Worm (Caenorhabditis elegans): ENCODE measurements around the gene Y116A8B.4.
A peak's percentile ranks its signal among the peaks of the same experiment; 100 is the strongest.

The Y116A8B.4 gene

ce11 chrIV:17238951-17239350 is 15.4 kb downstream of the Y116A8B.4 start:
- no peak for TF ChIP-seq ceh-88 (GFP tag; IDR thresholded peaks at IDR 0.05)
- peak; percentile 90 for TF ChIP-seq fkh-10 (GFP tag; optimal IDR thresholded peaks at IDR 0.05)

ce11 chrIV:17245200-17245599 is 21.6 kb downstream of the Y116A8B.4 start, which contains the start of gene ZK550.2:
Gene ZK550.2 (plus strand): TSS chrIV:17245584.
- TF ChIP-seq nhr-20 (tag; optimal IDR thresholded peaks at IDR 0.05) (peak; percentile 37), ceh-90 (tag; optimal IDR thresholded peaks at IDR 0.05) (no peak), jun-1 (tag; optimal IDR thresholded peaks at IDR 0.05) (peak; percentile 62), lin-35 (GFP tag; optimal IDR thresholded peaks at IDR 0.05) (peak in 1 of 2 experiments; percentile 67), lin-14 (GFP tag; optimal IDR thresholded peaks at IDR 0.05) (no peak), hlh-17 (GFP tag; optimal IDR thresholded peaks at IDR 0.05; ENCODE audit: borderline replicate concordance) (no peak), swsn-7 (tag; optimal IDR thresholded peaks at IDR 0.05) (no peak), nhr-71 (tag; optimal IDR thresholded peaks at IDR 0.05) (no peak), elt-2 (tag; optimal IDR thresholded peaks at IDR 0.05) (peak; percentile 99), rnt-1 (tag; optimal IDR thresholded peaks at IDR 0.05) (no peak), Y116A8C.19 (tag; optimal IDR thresholded peaks at IDR 0.05; ENCODE audit: borderline replicate concordance) (no peak), nhr-90 (tag; optimal IDR thresholded peaks at IDR 0.05; ENCODE audit: poor library complexity) (peak; percentile 21), sptf-1 (tag; optimal IDR thresholded peaks at IDR 0.05) (no peak), efl-3 (GFP tag; optimal IDR thresholded peaks at IDR 0.05) (no peak), pqm-1 (tag; optimal IDR thresholded peaks at IDR 0.05) (peak; percentile 95)

- TF ChIP-seq efl-1 (optimal IDR thresholded peaks at IDR 0.05): no peak
- TF ChIP-seq efl-1 (GFP tag; optimal IDR thresholded peaks at IDR 0.05 in 1 of 2): peak in 1 of 2 experiments; percentile 73
- TF ChIP-seq nhr-85 (tag): peak; percentile 46
- no peak for TF ChIP-seq nhr-11 (tag; optimal IDR thresholded peaks at IDR 0.05)
Observed at ce11 chrIV:17247184-17247583, 23.6 kb downstream of the Y116A8B.4 start.

ce11 chrIV:17248538-17248937 is 25.0 kb downstream of the Y116A8B.4 start:
- TF ChIP-seq aha-1 (tag; optimal IDR thresholded peaks at IDR 0.05) (no peak), lin-35 (GFP tag; optimal IDR thresholded peaks at IDR 0.05) (no peak), fkh-8 (tag; optimal IDR thresholded peaks at IDR 0.05) (no peak), tbx-2 (tag; optimal IDR thresholded peaks at IDR 0.05) (no peak), fkh-10 (GFP tag; optimal IDR thresholded peaks at IDR 0.05) (no peak), sox-4 (tag; optimal IDR thresholded peaks at IDR 0.05) (no peak), C34B4.2 (tag; optimal IDR thresholded peaks at IDR 0.05) (no peak), lin-15B (tag; optimal IDR thresholded peaks at IDR 0.05) (no peak), pqm-1 (tag; optimal IDR thresholded peaks at IDR 0.05) (no peak), unc-86 (tag; optimal IDR thresholded peaks at IDR 0.05) (no peak), egl-13 (tag; optimal IDR thresholded peaks at IDR 0.05) (no peak), rnt-1 (tag; optimal IDR thresholded peaks at IDR 0.05) (no peak), nhr-20 (tag; optimal IDR thresholded peaks at IDR 0.05) (no peak), fkh-4 (tag; optimal IDR thresholded peaks at IDR 0.05; ENCODE audit: borderline replicate concordance) (no peak), aly-2 (tag; optimal IDR thresholded peaks at IDR 0.05) (no peak), ces-1 (GFP tag; optimal IDR thresholded peaks at IDR 0.05) (no peak), fos-1 (tag; optimal IDR thresholded peaks at IDR 0.05) (no peak), lin-13 (GFP tag; optimal IDR thresholded peaks at IDR 0.05) (no peak)

- peak; percentile 17 for TF ChIP-seq ces-1 (GFP tag; optimal IDR thresholded peaks at IDR 0.05)
- peak; percentile 99 for TF ChIP-seq fkh-8 (tag; optimal IDR thresholded peaks at IDR 0.05)
- no peak for TF ChIP-seq hlh-17 (GFP tag; optimal IDR thresholded peaks at IDR 0.05; ENCODE audit: borderline replicate concordance)
- TF ChIP-seq unc-30 (tag; optimal IDR thresholded peaks at IDR 0.05): peak; percentile 83
- TF ChIP-seq C34B4.2 (tag; optimal IDR thresholded peaks at IDR 0.05): peak; percentile 91
- TF ChIP-seq sup-37 (GFP tag; optimal IDR thresholded peaks at IDR 0.05): peak; percentile 98
- peak; percentile 79 for TF ChIP-seq F16B12.6 (tag; optimal IDR thresholded peaks at IDR 0.05)
- TF ChIP-seq zip-4 (GFP tag; optimal IDR thresholded peaks at IDR 0.05): peak; percentile 94
- TF ChIP-seq hlh-4 (tag; optimal IDR thresholded peaks at IDR 0.05): no peak
- TF ChIP-seq lsy-2 (tag; optimal IDR thresholded peaks at IDR 0.05): peak; percentile 97
- TF ChIP-seq rnt-1 (tag; optimal IDR thresholded peaks at IDR 0.05): peak; percentile 99
- peak; percentile 38 to 95 for TF ChIP-seq mdl-1 (tag; optimal IDR thresholded peaks at IDR 0.05)
- peak; percentile 99 for TF ChIP-seq nhr-71 (tag; optimal IDR thresholded peaks at IDR 0.05)
- peak; percentile 83 for TF ChIP-seq unc-98 (GFP tag; IDR thresholded peaks at IDR 0.05)
- TF ChIP-seq ets-5 (GFP tag; IDR thresholded peaks at IDR 0.05): no peak
- peak; percentile 99 for TF ChIP-seq snu-23 (GFP tag; optimal IDR thresholded peaks at IDR 0.05)
- TF ChIP-seq lin-39 (tag; optimal IDR thresholded peaks at IDR 0.05): peak; percentile 99
- TF ChIP-seq skn-1 (tag; optimal IDR thresholded peaks at IDR 0.05): peak; percentile 98
Observed at ce11 chrIV:17249691-17250181, 26.2 kb downstream of the Y116A8B.4 start, which contains the start of gene eelo-2. Gene eelo-2 (plus strand): TSS chrIV:17250131.

Data from whole organism, L1 larva.